Worm (Caenorhabditis elegans) whole organism, young adult: Measurements from ENCODE around the gene H12D21.9.

ENCODE experiments used
- F10E7.11 ChIP-seq: sonication (generic microtip); optimal IDR thresholded peaks from 2 replicates; lab custom pipeline; 2017; ENCODE audit warnings: mild to moderate bottlenecking, missing genetic modification characterization, moderate library complexity, missing compliant biosample characterization
- F33H1.4 ChIP-seq: fragments of 200-800 bp; sonication (Bioruptor generic); IDR thresholded peaks from 2 replicates; pipeline ENCODE4 v1.3.6; 2022; ENCODE audit warnings: missing genetic modification reagents, missing genetic modification characterization, missing compliant biosample characterization
- ceh-58 ChIP-seq: fragments of 200-800 bp; sonication (Bioruptor generic); IDR thresholded peaks from 2 replicates; pipeline ENCODE4 v1.3.6; 2022; ENCODE audit warnings: missing genetic modification characterization, missing compliant biosample characterization
- madf-8 ChIP-seq: fragments of 200-800 bp; sonication (Bioruptor generic); conservative IDR thresholded peaks from 2 replicates; pipeline ENCODE4 v1.3.6; 2022; ENCODE audit warnings: missing genetic modification reagents, missing genetic modification characterization, missing compliant biosample characterization
- nfya-1 ChIP-seq: sonication (generic microtip); optimal IDR thresholded peaks from 2 replicates; lab custom pipeline; 2017; ENCODE audit warnings: antibody characterized with exemption, missing compliant biosample characterization, missing genetic modification characterization, borderline replicate concordance; ENCODE audit not compliant: insufficient read depth
- pha-4 ChIP-seq: fragments of 150-350 bp; sonication (generic microtip); optimal IDR thresholded peaks from 2 replicates; lab custom pipeline; 2014; ENCODE audit warnings: missing biosample characterization, missing genetic modification reagents, missing genetic modification characterization
- sdz-38 ChIP-seq: sonication (generic microtip); optimal IDR thresholded peaks from 2 replicates; lab custom pipeline; 2016; ENCODE audit warnings: missing genotype, missing genetic modification characterization, missing compliant biosample characterization
- snpc-4 ChIP-seq, 5 experiments: fragments of 150-350 bp in 1 of 5; sonication (generic microtip) in 4 of 5; optimal IDR thresholded peaks; 2 replicates each; lab custom pipeline; 2014 to 2018; ENCODE audit warnings: missing genetic modification characterization in 5 of 5, missing biosample characterization in 3 of 5, antibody characterized with exemption in 2 of 5, mild to moderate bottlenecking in 2 of 5, missing compliant biosample characterization in 2 of 5, missing genotype in 2 of 5, moderate library complexity in 2 of 5, missing genetic modification reagents in 1 of 5

DNA sequence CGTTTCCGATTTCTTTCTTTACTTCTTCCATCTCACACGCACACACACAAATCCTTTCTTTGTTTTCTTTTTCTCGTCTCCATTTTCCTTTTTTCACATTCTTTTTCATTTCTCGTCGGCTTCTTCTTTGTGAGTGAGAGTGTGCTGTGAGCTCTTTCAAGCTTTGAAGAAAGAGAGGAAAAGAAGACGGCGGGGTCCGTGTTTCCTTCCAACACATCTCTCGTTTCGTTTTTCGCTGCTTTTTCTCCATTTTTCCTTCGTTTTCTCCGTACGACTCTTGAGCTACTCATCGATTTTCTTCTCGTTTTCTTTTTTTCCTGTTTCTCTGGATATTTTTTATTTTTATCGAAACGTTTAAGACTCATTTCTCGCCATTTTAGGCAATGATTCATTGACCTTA is 20.9 kb upstream of the H12D21.9 start:
- TF ChIP-seq F33H1.4 (GFP tag; lab: Robert Waterston, UW) (no peak), snpc-4 (GFP tag; optimal IDR thresholded peaks at IDR 0.05; lab: Kevin White, UChicago) (no peak), snpc-4 (tag; optimal IDR thresholded peaks at IDR 0.05; lab: Kevin White, UChicago) (no peak), madf-8 (no peak), ceh-58 (GFP tag; lab: Robert Waterston, UW) (no peak), pha-4 (tag; lab: Kevin White, UChicago) (no peak), nfya-1 (tag; lab: Kevin White, UChicago) (no peak), sdz-38 (no peak), F10E7.11 (tag; lab: Kevin White, UChicago) (no peak)
